Worm (Caenorhabditis elegans): Measurements from ENCODE around the gene madf-4.

The madf-4 gene

ce11 chrV:9922481-9922880 is 39.8 kb downstream of the madf-4 start, which contains the start of gene C50H2.7:
Gene C50H2.7 (plus strand): TSS chrV:9922781.
- TF ChIP-seq nhr-76 (tag; optimal IDR thresholded peaks at IDR 0.05) (no peak), elt-3 (tag; optimal IDR thresholded peaks at IDR 0.05) (no peak), egl-27 (tag; optimal IDR thresholded peaks at IDR 0.05) (no peak), eor-1 (tag; optimal IDR thresholded peaks at IDR 0.05) (no peak), elt-2 (tag; optimal IDR thresholded peaks at IDR 0.05) (no peak), nhr-11 (tag; optimal IDR thresholded peaks at IDR 0.05) (no peak), aly-2 (tag; optimal IDR thresholded peaks at IDR 0.05) (no peak), nhr-237 (tag; optimal IDR thresholded peaks at IDR 0.05) (no peak), lin-39 (tag; optimal IDR thresholded peaks at IDR 0.05) (no peak), nhr-43 (tag; optimal IDR thresholded peaks at IDR 0.05; ENCODE audit: poor library complexity, severe bottlenecking) (no peak), nhr-67 (tag; optimal IDR thresholded peaks at IDR 0.05) (no peak), nhr-28 (tag; optimal IDR thresholded peaks at IDR 0.05) (no peak), nhr-25 (tag; optimal IDR thresholded peaks at IDR 0.05) (no peak), mml-1 (tag; optimal IDR thresholded peaks at IDR 0.05) (no peak), jun-1 (tag; optimal IDR thresholded peaks at IDR 0.05) (no peak), lsy-12 (tag; optimal IDR thresholded peaks at IDR 0.05) (no peak), fkh-2 (tag; optimal IDR thresholded peaks at IDR 0.05) (no peak)

ce11 chrV:9921288-9921687 is 41.0 kb downstream of the madf-4 start, which contains the start of gene ceh-75:
Gene ceh-75 (plus strand): TSS chrV:9921337.
- TF ChIP-seq nhr-237 (tag; optimal IDR thresholded peaks at IDR 0.05) (no peak), nhr-76 (tag; optimal IDR thresholded peaks at IDR 0.05) (no peak), mdl-1 (tag; optimal IDR thresholded peaks at IDR 0.05) (no peak), daf-12 (tag; optimal IDR thresholded peaks at IDR 0.05) (no peak), eor-1 (tag; optimal IDR thresholded peaks at IDR 0.05) (no peak), zag-1 (tag; optimal IDR thresholded peaks at IDR 0.05) (no peak), ceh-82 (tag; optimal IDR thresholded peaks at IDR 0.05) (no peak), nhr-12 (tag; optimal IDR thresholded peaks at IDR 0.05) (no peak), egl-27 (tag; optimal IDR thresholded peaks at IDR 0.05) (no peak), nhr-23 (tag; optimal IDR thresholded peaks at IDR 0.05) (no peak), fkh-2 (tag; optimal IDR thresholded peaks at IDR 0.05) (no peak), snpc-4 (tag; optimal IDR thresholded peaks at IDR 0.05) (no peak), nhr-28 (tag; optimal IDR thresholded peaks at IDR 0.05) (no peak), sea-2 (GFP tag; optimal IDR thresholded peaks at IDR 0.05) (no peak), elt-3 (tag; optimal IDR thresholded peaks at IDR 0.05) (no peak)

DNA sequence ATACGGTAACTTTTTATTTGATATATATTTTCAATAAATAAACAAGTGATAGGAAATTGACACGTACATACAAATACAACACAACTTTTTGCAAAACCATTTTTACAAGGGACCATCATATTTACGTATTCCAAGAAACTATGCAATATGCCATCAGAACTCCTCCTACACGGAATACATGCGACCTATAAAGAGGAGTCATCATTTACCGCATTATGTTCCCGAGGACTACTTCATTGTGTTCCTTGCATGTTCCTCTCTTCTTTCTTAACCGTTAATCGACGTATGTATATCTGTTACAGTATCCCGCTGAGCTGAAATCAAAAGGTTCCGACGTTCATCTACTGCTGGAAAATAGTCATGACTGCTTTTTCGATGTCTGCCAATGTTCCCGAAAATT is 43.9 kb downstream of the madf-4 start, which contains the start of gene C50H2.5:
Gene C50H2.5 (plus strand): TSS at position 301 of the 400 bp plus-strand sequence.
- TF ChIP-seq nhr-11 (tag; optimal IDR thresholded peaks at IDR 0.05) (no peak), nfya-1 (tag; optimal IDR thresholded peaks at IDR 0.05; ENCODE audit: insufficient read depth) (no peak), elt-1 (tag; optimal IDR thresholded peaks at IDR 0.05) (no peak), unc-39 (tag; optimal IDR thresholded peaks at IDR 0.05) (no peak), R02D3.7 (tag; optimal IDR thresholded peaks at IDR 0.05) (no peak), jun-1 (tag; optimal IDR thresholded peaks at IDR 0.05) (no peak), fos-1 (tag; optimal IDR thresholded peaks at IDR 0.05) (no peak), tbx-2 (tag; optimal IDR thresholded peaks at IDR 0.05) (no peak), mml-1 (tag; optimal IDR thresholded peaks at IDR 0.05) (no peak), egl-27 (tag; optimal IDR thresholded peaks at IDR 0.05) (no peak), fkh-2 (tag; optimal IDR thresholded peaks at IDR 0.05) (no peak), unc-62 (GFP tag; optimal IDR thresholded peaks at IDR 0.05) (no peak), pha-4 (tag; optimal IDR thresholded peaks at IDR 0.05) (no peak), nhr-237 (tag; optimal IDR thresholded peaks at IDR 0.05) (no peak), eor-1 (tag; optimal IDR thresholded peaks at IDR 0.05) (no peak), hmg-11 (tag; optimal IDR thresholded peaks at IDR 0.05) (no peak), nhr-67 (tag; optimal IDR thresholded peaks at IDR 0.05) (no peak), ZK546.5 (tag; optimal IDR thresholded peaks at IDR 0.05) (no peak), ceh-28 (tag; optimal IDR thresholded peaks at IDR 0.05) (no peak), nhr-76 (tag; optimal IDR thresholded peaks at IDR 0.05) (no peak)

ce11 chrV:9916665-9917064 is 45.6 kb downstream of the madf-4 start, which contains the start of gene C50H2.4:
Gene C50H2.4 (plus strand): TSS chrV:9916965.
- TF ChIP-seq jun-1 (tag; optimal IDR thresholded peaks at IDR 0.05), result no peak
- no peak for TF ChIP-seq elt-1 (tag; optimal IDR thresholded peaks at IDR 0.05)
- TF ChIP-seq nfya-1 (tag; optimal IDR thresholded peaks at IDR 0.05; ENCODE audit: insufficient read depth), result no peak
- no peak for TF ChIP-seq nhr-23 (tag; optimal IDR thresholded peaks at IDR 0.05)
- TF ChIP-seq mml-1 (tag; optimal IDR thresholded peaks at IDR 0.05), result no peak
- no peak for TF ChIP-seq eor-1 (tag; optimal IDR thresholded peaks at IDR 0.05)
- no peak for TF ChIP-seq hmg-11 (tag; optimal IDR thresholded peaks at IDR 0.05)
- TF ChIP-seq sea-2 (GFP tag; optimal IDR thresholded peaks at IDR 0.05), result no peak
- no peak for TF ChIP-seq lsy-12 (tag; optimal IDR thresholded peaks at IDR 0.05)
- TF ChIP-seq egl-5 (tag; optimal IDR thresholded peaks at IDR 0.05), result no peak
- no peak for TF ChIP-seq lin-39 (tag; optimal IDR thresholded peaks at IDR 0.05)
- TF ChIP-seq ZK546.5 (tag; optimal IDR thresholded peaks at IDR 0.05), result no peak
- TF ChIP-seq nhr-43 (tag; optimal IDR thresholded peaks at IDR 0.05; ENCODE audit: poor library complexity, severe bottlenecking), result no peak
- no peak for TF ChIP-seq ceh-82 (tag; optimal IDR thresholded peaks at IDR 0.05)

Measured in whole organism, L3 larva.